Fruit fly (Drosophila melanogaster) whole organism, pupa: ENCODE measurements around the gene emei.

Experiments used
- CG10348 ChIP-seq: fragments of 200-800 bp; sonication (Bioruptor generic); IDR thresholded peaks from 2 replicates; pipeline ENCODE4 v1.3.6; 2022; ENCODE audit warnings: missing biosample characterization, missing genetic modification characterization
- CG12605 ChIP-seq: fragments of 200-800 bp; sonication (Bioruptor generic); IDR thresholded peaks from 2 replicates; pipeline ENCODE4 v1.3.6; 2022; ENCODE audit warnings: missing biosample characterization, missing genetic modification characterization
- CG13204 ChIP-seq: fragments of 200-800 bp; sonication (Bioruptor generic); optimal IDR thresholded peaks from 2 replicates; lab custom pipeline; 2018; ENCODE audit warnings: missing biosample characterization, mild to moderate bottlenecking, missing genetic modification characterization, moderate library complexity
- CG14655 ChIP-seq: fragments of 200-800 bp; sonication (Bioruptor generic); optimal IDR thresholded peaks from 3 replicates; lab custom pipeline; 2017; ENCODE audit warnings: mild to moderate bottlenecking, missing biosample characterization, missing genetic modification reagents, missing genetic modification characterization
- CG15710 ChIP-seq: fragments of 200-800 bp; sonication (Bioruptor generic); optimal IDR thresholded peaks from 2 replicates; lab custom pipeline; 2018; ENCODE audit warnings: missing biosample characterization, mild to moderate bottlenecking, missing genetic modification characterization, moderate library complexity
- CG17806 ChIP-seq: fragments of 200-800 bp; sonication (Bioruptor generic); optimal IDR thresholded peaks from 2 replicates; lab custom pipeline; 2018; ENCODE audit warnings: missing biosample characterization, mild to moderate bottlenecking, missing genetic modification characterization, moderate library complexity
- CG32121 ChIP-seq: fragments of 200-800 bp; sonication (Bioruptor generic); IDR thresholded peaks from 2 replicates; pipeline ENCODE4 v1.3.6; 2022; ENCODE audit warnings: missing biosample characterization, missing genetic modification characterization
- CG34367 ChIP-seq: fragments of 200-800 bp; sonication (Bioruptor generic); optimal IDR thresholded peaks from 2 replicates; lab custom pipeline; 2018; ENCODE audit warnings: missing biosample characterization, mild to moderate bottlenecking, missing genetic modification characterization
- CG4496 ChIP-seq: fragments of 200-800 bp; sonication (Bioruptor generic); IDR thresholded peaks from 3 replicates; pipeline ENCODE4 v1.3.6; 2022; ENCODE audit warnings: missing biosample characterization, missing genetic modification characterization
- CG8159 ChIP-seq: fragments of 200-800 bp; sonication (Bioruptor generic); optimal IDR thresholded peaks from 3 replicates; lab custom pipeline; 2018; ENCODE audit warnings: missing biosample characterization, mild to moderate bottlenecking, missing genetic modification characterization, moderate library complexity
- CG8301 ChIP-seq: fragments of 200-800 bp; sonication (Bioruptor generic); optimal IDR thresholded peaks from 2 replicates; lab custom pipeline; 2018; ENCODE audit warnings: missing biosample characterization, mild to moderate bottlenecking, missing genetic modification characterization
- CG9948 ChIP-seq: fragments of 200-800 bp; sonication (Bioruptor generic); optimal IDR thresholded peaks from 2 replicates; lab custom pipeline; 2018; ENCODE audit warnings: missing biosample characterization, mild to moderate bottlenecking, missing genetic modification characterization, moderate library complexity
- D1 ChIP-seq: fragments of 200-800 bp; sonication (Bioruptor generic); optimal IDR thresholded peaks from 2 replicates; lab custom pipeline; 2018; ENCODE audit warnings: missing biosample characterization, mild to moderate bottlenecking, missing genetic modification characterization, moderate library complexity
- EcR ChIP-seq: fragments of 200-800 bp; sonication (Bioruptor generic); optimal IDR thresholded peaks from 3 replicates; lab custom pipeline; 2019; ENCODE audit warnings: missing biosample characterization, missing genetic modification characterization, mild to moderate bottlenecking, moderate library complexity, missing genetic modification reagents
- Ets98B ChIP-seq: fragments of 200-800 bp; sonication (Bioruptor generic); IDR thresholded peaks from 2 replicates; pipeline ENCODE4 v1.3.6; 2022; ENCODE audit warnings: missing biosample characterization, missing genetic modification characterization
- Pif1A ChIP-seq: fragments of 200-800 bp; sonication (Bioruptor generic); optimal IDR thresholded peaks from 3 replicates; lab custom pipeline; 2016; ENCODE audit warnings: missing biosample characterization, missing genetic modification characterization
- Pif1B ChIP-seq: fragments of 200-800 bp; sonication (Bioruptor generic); optimal IDR thresholded peaks from 3 replicates; lab custom pipeline; 2016; ENCODE audit warnings: missing biosample characterization, missing genetic modification characterization
- Snoo ChIP-seq: fragments of 200-800 bp; sonication (Bioruptor generic); optimal IDR thresholded peaks from 3 replicates; lab custom pipeline; 2017; ENCODE audit warnings: missing biosample characterization, mild to moderate bottlenecking, missing genetic modification characterization, inconsistent platforms
- fd96Ca ChIP-seq: fragments of 200-800 bp; sonication (Bioruptor generic); IDR thresholded peaks from 3 replicates; pipeline ENCODE4 v1.3.6; 2022; ENCODE audit warnings: missing biosample characterization, missing genetic modification characterization
- gl ChIP-seq: fragments of 200-800 bp; sonication (Bioruptor generic); optimal IDR thresholded peaks from 2 replicates; lab custom pipeline; 2018; ENCODE audit warnings: missing biosample characterization, mild to moderate bottlenecking, missing genetic modification characterization
- rn ChIP-seq: fragments of 200-800 bp; sonication (Bioruptor generic); IDR thresholded peaks from 2 replicates; pipeline ENCODE4 v1.3.6; 2022; ENCODE audit warnings: missing biosample characterization, missing genetic modification characterization

The emei gene

DNA sequence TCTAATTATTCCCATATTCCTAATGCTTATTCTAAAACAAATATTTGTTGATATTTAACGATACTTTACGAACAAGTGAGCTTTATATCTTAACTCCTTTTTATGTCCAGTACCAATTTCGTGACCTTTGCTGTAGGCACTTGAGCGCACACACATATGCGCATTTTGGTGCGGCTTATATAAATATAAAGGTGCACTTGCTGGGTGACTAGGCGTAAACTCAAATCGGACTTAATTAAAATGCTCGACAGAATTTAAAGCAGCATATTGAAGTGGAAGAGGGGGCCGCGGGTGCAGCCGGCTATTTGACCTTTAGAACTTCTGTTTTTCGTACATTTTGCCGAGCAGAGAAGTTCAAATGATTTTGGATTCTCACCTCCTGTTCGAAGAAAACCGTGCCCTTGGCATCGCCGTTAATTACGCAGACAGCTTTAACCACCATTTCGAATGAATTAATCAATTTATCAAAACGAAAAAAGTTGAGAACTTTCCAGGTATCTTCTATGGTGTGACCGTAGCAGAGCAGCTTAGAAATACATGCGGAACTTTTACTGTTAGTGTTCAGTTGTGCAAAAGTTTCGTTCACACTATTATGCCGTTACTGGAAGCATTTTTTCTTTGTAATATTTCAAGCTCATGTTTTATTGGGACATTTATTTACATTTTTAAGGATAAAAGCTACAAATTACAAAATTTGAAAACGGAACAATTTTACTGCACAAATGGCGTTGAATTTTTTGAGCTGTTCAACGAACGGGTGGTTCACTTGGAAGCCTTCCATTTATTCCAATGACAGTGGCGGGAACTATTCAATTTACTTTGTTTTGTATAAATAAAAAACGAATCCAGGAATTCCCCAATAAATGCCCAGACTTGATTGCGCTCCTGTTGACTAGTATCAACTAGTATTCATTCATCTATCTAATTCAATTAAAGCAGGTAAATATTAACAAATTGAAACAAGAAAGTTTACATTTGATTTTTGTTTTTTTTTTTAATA lies 4.0 kb downstream of the emei start, which contains the start of gene Sod1:
Gene Sod1, minus strand, starts transcription at position 543 of the 1,000 bp plus-strand sequence.
- TF ChIP-seq CG10348 (GFP tag; lab: Robert Waterston, UW) (no peak), gl (peak; percentile 76), Ets98B (GFP tag; lab: Robert Waterston, UW) (peak; percentile 58; the same call in 1 of the 2 replicates), CG15710 (tag; lab: Kevin White, UChicago) (peak; percentile 41), CG34367 (peak; percentile 53), CG9948 (no peak), CG8301 (tag; lab: Kevin White, UChicago) (peak; percentile 46), CG4496 (GFP tag; lab: Robert Waterston, UW) (peak; percentile 62; the same call in 1 of the 3 replicates), fd96Ca (GFP tag; lab: Robert Waterston, UW) (no peak), Pif1A (GFP tag; lab: Kevin White, UChicago) (peak; percentile 74), EcR (peak; percentile 78), CG12605 (GFP tag; lab: Robert Waterston, UW) (peak; percentile 63), CG8159 (peak; percentile 41), CG32121 (GFP tag; lab: Robert Waterston, UW) (no peak), D1 (tag; lab: Kevin White, UChicago) (no peak), Pif1B (peak; percentile 51), Snoo (tag; lab: Kevin White, UChicago) (peak; percentile 65)
- TF ChIP-seq, all 21 proteins: peak for 12

dm6 chr3L:11117733-11118132 lies 8.2 kb downstream of the emei start:
- TF ChIP-seq CG15710 (tag; lab: Kevin White, UChicago) (no peak), CG14655 (GFP tag; lab: Kevin White, UChicago) (no peak), CG32121 (GFP tag; lab: Robert Waterston, UW) (no peak), CG10348 (GFP tag; lab: Robert Waterston, UW) (no peak), CG8301 (tag; lab: Kevin White, UChicago) (no peak), Ets98B (GFP tag; lab: Robert Waterston, UW) (no peak), gl (no peak), CG12605 (GFP tag; lab: Robert Waterston, UW) (no peak), CG13204 (GFP tag; lab: Kevin White, UChicago) (no peak), fd96Ca (GFP tag; lab: Robert Waterston, UW) (no peak), Pif1A (GFP tag; lab: Kevin White, UChicago) (no peak), rn (GFP tag; lab: Robert Waterston, UW) (no peak), EcR (no peak), CG34367 (no peak)

dm6 chr3L:11118627-11119395 lies 9.3 kb downstream of the emei start:
- TF ChIP-seq CG12605 (GFP tag; lab: Robert Waterston, UW) (peak; percentile 72), Pif1B (no peak), EcR (peak; percentile 29), Snoo (tag; lab: Kevin White, UChicago) (no peak), CG34367 (no peak), fd96Ca (GFP tag; lab: Robert Waterston, UW) (peak; percentile 69; the same call in 2 of the 3 replicates), D1 (tag; lab: Kevin White, UChicago) (no peak), CG9948 (no peak), CG32121 (GFP tag; lab: Robert Waterston, UW) (peak; percentile 67), CG4496 (GFP tag; lab: Robert Waterston, UW) (peak; percentile 59; the same call in 2 of the 3 replicates), Ets98B (GFP tag; lab: Robert Waterston, UW) (peak; percentile 65), CG8159 (no peak), rn (GFP tag; lab: Robert Waterston, UW) (no peak), CG17806 (tag; lab: Kevin White, UChicago) (no peak), CG15710 (tag; lab: Kevin White, UChicago) (no peak), CG10348 (GFP tag; lab: Robert Waterston, UW) (no peak), Pif1A (GFP tag; lab: Kevin White, UChicago) (peak; percentile 42), gl (peak; percentile 55), CG8301 (tag; lab: Kevin White, UChicago) (no peak), CG14655 (GFP tag; lab: Kevin White, UChicago) (peak; percentile 2), CG13204 (GFP tag; lab: Kevin White, UChicago) (peak; percentile 64)
- TF ChIP-seq, all 21 proteins: peak for 10

- TF ChIP-seq rn (GFP tag; lab: Robert Waterston, UW) = peak; percentile 46
- TF ChIP-seq Ets98B (GFP tag; lab: Robert Waterston, UW) = peak; percentile 29; the same call in 1 of the 2 replicates
- TF ChIP-seq CG34367 = no peak
- TF ChIP-seq fd96Ca (GFP tag; lab: Robert Waterston, UW) = peak; percentile 50; the same call in 2 of the 3 replicates
- TF ChIP-seq CG4496 (GFP tag; lab: Robert Waterston, UW) = peak; percentile 60; the same call in 2 of the 3 replicates
Observed at dm6 chr3L:11119396-11119900, 10.0 kb downstream of the emei start.
